Worm (Caenorhabditis elegans) whole organism, L3 larva: ENCODE measurements around the gene nhr-164.

Experiments used
- R02D3.7 ChIP-seq: fragments of 150-350 bp; optimal IDR thresholded peaks from 2 replicates; lab custom pipeline; 2014; ENCODE audit warnings: missing biosample characterization, missing genetic modification characterization
- aly-2 ChIP-seq: fragments of 150-350 bp; optimal IDR thresholded peaks from 2 replicates; lab custom pipeline; 2014; ENCODE audit warnings: missing biosample characterization, missing genetic modification characterization
- ama-1 ChIP-seq: fragments of 150-350 bp; optimal IDR thresholded peaks from 2 replicates; lab custom pipeline; 2018
- ceh-16 ChIP-seq: sonication (generic microtip); optimal IDR thresholded peaks from 2 replicates; lab custom pipeline; 2017; ENCODE audit warnings: missing biosample characterization, missing genetic modification characterization
- ceh-28 ChIP-seq: fragments of 150-350 bp; optimal IDR thresholded peaks from 2 replicates; lab custom pipeline; 2014; ENCODE audit warnings: missing biosample characterization, missing genetic modification reagents, missing genetic modification characterization
- ceh-82 ChIP-seq: fragments of 150-350 bp; optimal IDR thresholded peaks from 2 replicates; lab custom pipeline; 2014; ENCODE audit warnings: missing biosample characterization, missing genetic modification characterization
- ceh-9 ChIP-seq: sonication (generic microtip); optimal IDR thresholded peaks from 2 replicates; lab custom pipeline; 2018; ENCODE audit warnings: missing biosample characterization, missing genetic modification characterization
- daf-12 ChIP-seq: fragments of 150-350 bp; optimal IDR thresholded peaks from 2 replicates; lab custom pipeline; 2014; ENCODE audit warnings: missing biosample characterization, missing genetic modification reagents, missing genetic modification characterization
- egl-27 ChIP-seq: sonication (generic microtip); optimal IDR thresholded peaks from 4 replicates; lab custom pipeline; 2017; ENCODE audit warnings: missing biosample characterization, missing genetic modification reagents, missing genetic modification characterization
- egl-5 ChIP-seq: fragments of 150-350 bp; optimal IDR thresholded peaks from 2 replicates; lab custom pipeline; 2017; ENCODE audit warnings: missing biosample characterization, missing genetic modification reagents, missing genetic modification characterization, inconsistent platforms
- elt-1 ChIP-seq: fragments of 150-350 bp; optimal IDR thresholded peaks from 2 replicates; lab custom pipeline; 2014; ENCODE audit warnings: missing biosample characterization, missing genetic modification characterization
- elt-2 ChIP-seq: sonication (generic microtip); optimal IDR thresholded peaks from 2 replicates; lab custom pipeline; 2016; ENCODE audit warnings: missing genetic modification reagents, mild to moderate bottlenecking, missing genetic modification characterization, missing compliant biosample characterization
- elt-3 ChIP-seq, 3 experiments: fragments of 150-350 bp in 1 of 3; sonication (generic microtip) in 2 of 3; optimal IDR thresholded peaks; 2 replicates in 2 of 3; 4 replicates in 1 of 3; lab custom pipeline; 2014 to 2017; ENCODE audit warnings: missing biosample characterization in 3 of 3, missing genetic modification characterization in 3 of 3
- eor-1 ChIP-seq, 2 experiments: fragments of 150-350 bp; optimal IDR thresholded peaks; 2 replicates each; lab custom pipeline; 2014 to 2018; ENCODE audit warnings: missing biosample characterization in 2 of 2, missing genetic modification characterization in 2 of 2
- fkh-10 ChIP-seq: sonication (generic microtip); optimal IDR thresholded peaks from 2 replicates; lab custom pipeline; 2017; ENCODE audit warnings: missing biosample characterization, missing genetic modification reagents, missing genetic modification characterization
- fkh-2 ChIP-seq: fragments of 150-350 bp; optimal IDR thresholded peaks from 2 replicates; lab custom pipeline; 2014; ENCODE audit warnings: missing biosample characterization, missing genetic modification reagents, missing genetic modification characterization
- fos-1 ChIP-seq: fragments of 150-350 bp; optimal IDR thresholded peaks from 2 replicates; lab custom pipeline; 2014; ENCODE audit warnings: missing biosample characterization, missing genetic modification characterization
- hmg-11 ChIP-seq: sonication (generic microtip); optimal IDR thresholded peaks from 2 replicates; lab custom pipeline; 2016; ENCODE audit warnings: missing genetic modification characterization, missing compliant biosample characterization
- jun-1 ChIP-seq: fragments of 150-350 bp; optimal IDR thresholded peaks from 2 replicates; lab custom pipeline; 2014; ENCODE audit warnings: missing biosample characterization, missing genetic modification reagents, missing genetic modification characterization
- lin-15B ChIP-seq: fragments of 150-350 bp; optimal IDR thresholded peaks from 2 replicates; lab custom pipeline; 2014; ENCODE audit warnings: missing biosample characterization, missing genetic modification characterization
- lin-39 ChIP-seq: fragments of 150-350 bp; optimal IDR thresholded peaks from 2 replicates; lab custom pipeline; 2018; ENCODE audit warnings: missing biosample characterization, missing genetic modification reagents, missing genetic modification characterization
- lsy-12 ChIP-seq: sonication (generic microtip); optimal IDR thresholded peaks from 2 replicates; lab custom pipeline; 2016; ENCODE audit warnings: mild to moderate bottlenecking, missing genetic modification characterization, missing compliant biosample characterization
- mdl-1 ChIP-seq: fragments of 150-350 bp; optimal IDR thresholded peaks from 2 replicates; lab custom pipeline; 2014; ENCODE audit warnings: missing biosample characterization, missing genetic modification characterization
- nfya-1 ChIP-seq: sonication (generic microtip); optimal IDR thresholded peaks from 2 replicates; lab custom pipeline; 2017; ENCODE audit warnings: missing genetic modification characterization, mild to moderate bottlenecking, missing compliant biosample characterization, antibody characterized with exemption, moderate library complexity; ENCODE audit not compliant: insufficient read depth
- nhr-11 ChIP-seq: fragments of 150-350 bp; optimal IDR thresholded peaks from 2 replicates; lab custom pipeline; 2014; ENCODE audit warnings: missing biosample characterization, missing genetic modification characterization
- nhr-12 ChIP-seq: fragments of 150-350 bp; optimal IDR thresholded peaks from 2 replicates; lab custom pipeline; 2014; ENCODE audit warnings: missing biosample characterization, missing genetic modification characterization
- nhr-23 ChIP-seq: fragments of 150-350 bp; optimal IDR thresholded peaks from 2 replicates; lab custom pipeline; 2014; ENCODE audit warnings: missing biosample characterization, missing genetic modification reagents, missing genetic modification characterization
- nhr-237 ChIP-seq: fragments of 150-350 bp; optimal IDR thresholded peaks from 2 replicates; lab custom pipeline; 2014; ENCODE audit warnings: missing biosample characterization, missing genetic modification characterization
- nhr-25 ChIP-seq: sonication (generic microtip); optimal IDR thresholded peaks from 2 replicates; lab custom pipeline; 2017; ENCODE audit warnings: missing biosample characterization, missing genetic modification characterization
- nhr-28 ChIP-seq: fragments of 150-350 bp; optimal IDR thresholded peaks from 2 replicates; lab custom pipeline; 2014; ENCODE audit warnings: missing biosample characterization, missing genetic modification characterization
- nhr-43 ChIP-seq: sonication (generic microtip); optimal IDR thresholded peaks from 2 replicates; lab custom pipeline; 2016; ENCODE audit warnings: mild to moderate bottlenecking, missing genetic modification characterization, missing compliant biosample characterization; ENCODE audit not compliant: poor library complexity, severe bottlenecking
- nhr-67 ChIP-seq: fragments of 150-350 bp; optimal IDR thresholded peaks from 2 replicates; lab custom pipeline; 2014; ENCODE audit warnings: missing biosample characterization, missing genetic modification characterization
- nhr-76 ChIP-seq: fragments of 150-350 bp; sonication (generic microtip); optimal IDR thresholded peaks from 5 replicates; lab custom pipeline; 2014; ENCODE audit warnings: missing biosample characterization, missing genetic modification characterization
- nhr-77 ChIP-seq: fragments of 150-350 bp; optimal IDR thresholded peaks from 2 replicates; lab custom pipeline; 2014; ENCODE audit warnings: missing biosample characterization, missing genetic modification characterization
- pha-4 ChIP-seq: fragments of 150-350 bp; optimal IDR thresholded peaks from 2 replicates; lab custom pipeline; 2014; ENCODE audit warnings: missing biosample characterization, missing genetic modification reagents, missing genetic modification characterization
- pqm-1 ChIP-seq: fragments of 150-350 bp; optimal IDR thresholded peaks from 2 replicates; lab custom pipeline; 2017; ENCODE audit warnings: missing biosample characterization, missing genetic modification characterization, inconsistent platforms
- sea-2 ChIP-seq: fragments of 150-350 bp; sonication (generic microtip); optimal IDR thresholded peaks from 4 replicates; lab custom pipeline; 2014; ENCODE audit warnings: missing biosample characterization, missing genetic modification reagents, missing genetic modification characterization
- skn-1 ChIP-seq: fragments of 150-350 bp; optimal IDR thresholded peaks from 2 replicates; lab custom pipeline; 2014; ENCODE audit warnings: missing biosample characterization, missing genetic modification characterization
- snpc-4 ChIP-seq: fragments of 150-350 bp; optimal IDR thresholded peaks from 2 replicates; lab custom pipeline; 2014; ENCODE audit warnings: missing biosample characterization, missing genetic modification characterization
- tbx-2 ChIP-seq: sonication (generic microtip); optimal IDR thresholded peaks from 2 replicates; lab custom pipeline; 2016; ENCODE audit warnings: mild to moderate bottlenecking, missing genetic modification characterization, missing compliant biosample characterization
- unc-39 ChIP-seq: sonication (generic microtip); optimal IDR thresholded peaks from 4 replicates; lab custom pipeline; 2017; ENCODE audit warnings: missing biosample characterization, missing genetic modification characterization
- unc-62 ChIP-seq: fragments of 150-350 bp; sonication (generic microtip); optimal IDR thresholded peaks from 4 replicates; lab custom pipeline; 2014; ENCODE audit warnings: missing biosample characterization, missing genetic modification reagents, missing genetic modification characterization
- zag-1 ChIP-seq: fragments of 150-350 bp; optimal IDR thresholded peaks from 2 replicates; lab custom pipeline; 2014; ENCODE audit warnings: missing biosample characterization, missing genetic modification characterization
- ztf-11 ChIP-seq: fragments of 150-350 bp; optimal IDR thresholded peaks from 2 replicates; lab custom pipeline; 2014; ENCODE audit warnings: missing biosample characterization, missing genetic modification characterization
- ztf-4 ChIP-seq: fragments of 150-350 bp; optimal IDR thresholded peaks from 2 replicates; lab custom pipeline; 2014; ENCODE audit warnings: missing biosample characterization, missing genetic modification characterization

The nhr-164 gene

ce11 chrV:15189567-15189966 lies 46.0 kb downstream of the nhr-164 start, which contains the start of gene cyn-3:
TSS of gene cyn-3 (plus strand) at chrV:15189927.
- TF ChIP-seq skn-1 (tag; lab: Kevin White, UChicago) (peak; percentile 91), mdl-1 (tag; lab: Kevin White, UChicago) (no peak), nhr-28 (tag; lab: Kevin White, UChicago) (no peak), hmg-11 (tag; lab: Kevin White, UChicago) (peak; percentile 65), snpc-4 (tag; lab: Kevin White, UChicago) (peak; percentile 86), eor-1 (tag; optimal IDR thresholded peaks at IDR 0.05; lab: Kevin White, UChicago) (no peak), nhr-25 (tag; lab: Kevin White, UChicago) (peak; percentile 86), lin-39 (peak; percentile 71), egl-27 (tag; lab: Kevin White, UChicago) (peak; percentile 38), egl-5 (tag; lab: Kevin White, UChicago) (peak; percentile 70), nfya-1 (tag; lab: Kevin White, UChicago) (peak; percentile 93), ztf-4 (tag; lab: Kevin White, UChicago) (no peak), R02D3.7 (peak; percentile 77), tbx-2 (tag; lab: Kevin White, UChicago) (peak; percentile 23), nhr-11 (tag; lab: Kevin White, UChicago) (no peak), nhr-237 (tag; lab: Kevin White, UChicago) (no peak), ceh-28 (peak; percentile 79), fkh-10 (GFP tag; lab: Kevin White, UChicago) (peak; percentile 35), zag-1 (tag; lab: Kevin White, UChicago) (no peak), lin-15B (tag; lab: Kevin White, UChicago) (peak; percentile 98), unc-39 (tag; lab: Kevin White, UChicago) (no peak), sea-2 (GFP tag; lab: Kevin White, UChicago) (no peak), ceh-82 (tag; lab: Kevin White, UChicago) (no peak), elt-3 (tag; optimal IDR thresholded peaks at IDR 0.05; lab: Kevin White, UChicago) (no peak), jun-1 (peak; percentile 73), nhr-76 (no peak), aly-2 (no peak), pqm-1 (tag; lab: Kevin White, UChicago) (peak; percentile 58), fkh-2 (tag; lab: Kevin White, UChicago) (no peak), nhr-77 (tag; lab: Kevin White, UChicago) (no peak), ama-1 (lab: Kevin White, UChicago) (peak; percentile 69), nhr-67 (tag; lab: Kevin White, UChicago) (no peak), fos-1 (no peak), nhr-12 (tag; lab: Kevin White, UChicago) (no peak), daf-12 (no peak), elt-2 (peak; percentile 55), ceh-16 (no peak), ceh-9 (tag; lab: Kevin White, UChicago) (no peak), ztf-11 (tag; lab: Kevin White, UChicago) (no peak), nhr-23 (tag; lab: Kevin White, UChicago) (peak; percentile 97), nhr-43 (tag; lab: Kevin White, UChicago) (peak; percentile 80), elt-1 (tag; lab: Kevin White, UChicago) (peak; percentile 58), pha-4 (tag; lab: Kevin White, UChicago) (peak; percentile 98), unc-62 (GFP tag; lab: Kevin White, UChicago) (no peak), lsy-12 (tag; lab: Kevin White, UChicago) (peak; percentile 63)
